Fruit fly (Drosophila melanogaster) S2 (cell line): ENCODE data around the gene dib.

Source experiments
- CG8478 ChIP-seq: fragments of >200 bp; optimal IDR thresholded peaks from 2 replicates; lab custom pipeline; 2018
- CTCF ChIP-seq, 2 experiments: fragments of >200 bp; optimal IDR thresholded peaks; 2 replicates each; lab custom pipeline; 2018

DNA sequence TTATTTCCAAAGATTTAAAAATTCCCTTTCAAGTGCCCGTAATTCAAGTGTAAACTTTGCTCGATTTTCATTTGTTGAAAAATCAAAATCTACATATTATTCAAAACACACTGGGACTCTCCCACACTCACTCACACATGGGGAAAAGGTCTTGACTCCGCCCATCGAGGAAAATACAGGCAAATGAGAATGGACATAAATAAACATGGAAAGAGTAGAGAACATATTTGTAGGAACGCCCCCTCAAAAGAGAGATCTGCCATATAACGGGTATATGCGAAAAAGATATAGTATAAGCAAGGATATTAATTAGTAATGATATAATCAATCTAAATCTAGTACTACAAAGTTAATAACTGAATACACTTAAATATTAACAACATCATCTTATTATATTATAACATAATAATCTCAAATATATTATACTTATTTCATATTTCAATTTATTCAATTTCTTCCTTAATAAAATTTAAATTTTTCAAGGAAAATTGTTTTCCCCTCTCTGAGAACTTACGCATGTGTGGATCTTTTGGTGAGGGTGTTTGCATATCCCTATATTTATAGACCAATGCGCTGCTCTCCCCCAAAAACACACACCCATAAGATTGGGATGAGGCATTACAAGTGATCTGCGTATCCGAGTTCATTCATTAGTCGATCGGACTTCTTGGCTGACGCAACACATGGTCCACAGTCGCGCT is 43.7 kb upstream of the dib start, which contains the start of gene FoxL1:
- TF ChIP-seq CG8478 (lab: Kevin White, UChicago) (no peak), CTCF (optimal IDR thresholded peaks at IDR 0.05; lab: Kevin White, UChicago) (no peak)
